Fruit fly (Drosophila melanogaster): ENCODE data around the gene CG32576.

CG32576 gene

DNA sequence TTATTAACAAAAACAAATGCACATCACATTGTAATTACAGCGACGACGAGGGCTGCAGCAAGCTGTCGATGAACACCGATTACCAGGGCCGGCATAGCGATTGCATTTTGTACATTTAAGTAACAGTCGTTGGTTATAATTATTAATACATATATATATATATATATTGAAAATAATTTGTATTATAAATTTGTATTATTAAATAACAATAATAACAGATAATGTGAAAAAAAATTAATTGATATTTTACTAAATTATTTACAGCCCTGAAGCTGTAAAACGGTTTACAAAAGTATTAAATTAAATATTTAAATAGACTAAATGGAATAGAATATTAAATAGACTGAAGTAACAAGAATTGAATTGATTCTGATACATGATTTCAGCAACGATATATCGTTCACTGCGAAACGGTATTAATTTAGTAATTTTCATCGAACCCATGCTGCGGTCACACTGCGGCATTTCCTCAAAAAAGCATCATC lies 12.4 kb downstream of the CG32576 start, which contains the start of the genes kat80 and Prosalpha4 (continued):
- peak; percentile 43 for TF ChIP-seq NfI (GFP tag; optimal IDR thresholded peaks at IDR 0.05)
- TF ChIP-seq CG11456 (GFP tag; IDR thresholded peaks at IDR 0.05): no peak
- TF ChIP-seq slp2 (GFP tag; optimal IDR thresholded peaks at IDR 0.05): no peak
- peak; percentile 11 for TF ChIP-seq CG4328 (GFP tag; optimal IDR thresholded peaks at IDR 0.05)
- TF ChIP-seq eve (GFP tag; optimal IDR thresholded peaks at IDR 0.05): no peak
- peak; percentile 20 for TF ChIP-seq fd96Cb (tag; optimal IDR thresholded peaks at IDR 0.05)
- peak; percentile 77 for TF ChIP-seq amos (GFP tag; IDR thresholded peaks at IDR 0.05; ENCODE audit: partially characterized antibody)
- TF ChIP-seq Dp (GFP tag; optimal IDR thresholded peaks at IDR 0.05): peak; percentile 22
- TF ChIP-seq CG6689 (GFP tag; IDR thresholded peaks at IDR 0.05): no peak; the same call in 1 of the 2 replicates
- peak; percentile 45 for TF ChIP-seq CG7839 (tag; optimal IDR thresholded peaks at IDR 0.05)
- peak; percentile 42 for TF ChIP-seq HHEX (GFP tag; optimal IDR thresholded peaks at IDR 0.05)
- TF ChIP-seq cwo (GFP tag; optimal IDR thresholded peaks at IDR 0.05): no peak
- no peak for TF ChIP-seq CG6175 (GFP tag; IDR thresholded peaks at IDR 0.05)
- no peak for TF ChIP-seq repo (GFP tag; optimal IDR thresholded peaks at IDR 0.05)
- no peak for TF ChIP-seq Ets65A (GFP tag)
- no peak for TF ChIP-seq cg (GFP tag; optimal IDR thresholded peaks at IDR 0.05)
- TF ChIP-seq phol (tag; optimal IDR thresholded peaks at IDR 0.05): peak; percentile 37
- no peak for TF ChIP-seq z (GFP tag; IDR thresholded peaks at IDR 0.05)
- TF ChIP-seq pnt (GFP tag; optimal IDR thresholded peaks at IDR 0.05): no peak
- no peak for TF ChIP-seq CG4282 (GFP tag; optimal IDR thresholded peaks at IDR 0.05)
- no peak for TF ChIP-seq C15 (GFP tag; IDR thresholded peaks at IDR 0.05)
- 0 out of 2 replicates have a peak, but pooled peaks have one; percentile 23 for TF ChIP-seq Rfx (GFP tag; IDR thresholded peaks at IDR 0.05)
- TF ChIP-seq HmgZ (tag; optimal IDR thresholded peaks at IDR 0.05): no peak
- peak; percentile 55 for TF ChIP-seq CG2678 (tag; optimal IDR thresholded peaks at IDR 0.05)
- no peak for TF ChIP-seq vfl (GFP tag; optimal IDR thresholded peaks at IDR 0.05)
- peak; percentile 40 for TF ChIP-seq CG2129 (GFP tag; IDR thresholded peaks at IDR 0.05; ENCODE audit: partially characterized antibody)
- no peak for TF ChIP-seq yki (optimal IDR thresholded peaks at IDR 0.05)
- no peak for TF ChIP-seq CTCF (GFP tag; optimal IDR thresholded peaks at IDR 0.05)
- no peak for TF ChIP-seq HLH3B (GFP tag; IDR thresholded peaks at IDR 0.05)
- no peak for TF ChIP-seq jigr1 (GFP tag; IDR thresholded peaks at IDR 0.05)
- TF ChIP-seq CkIIα-i1 (GFP tag; IDR thresholded peaks at IDR 0.05): no peak
- TF ChIP-seq dmrt11E (tag; optimal IDR thresholded peaks at IDR 0.05): peak; percentile 44
- TF ChIP-seq Fer3 (tag; optimal IDR thresholded peaks at IDR 0.05): peak; percentile 18
- TF ChIP-seq Kr (GFP tag; optimal IDR thresholded peaks at IDR 0.05): no peak
- peak; percentile 30 for TF ChIP-seq CG15601 (tag; optimal IDR thresholded peaks at IDR 0.05)
- TF ChIP-seq bsh (GFP tag; optimal IDR thresholded peaks at IDR 0.05): peak in 1 of 2 experiments; percentile 28
- TF ChIP-seq nerfin-1 (tag; optimal IDR thresholded peaks at IDR 0.05): peak; percentile 13
- TF ChIP-seq pb (GFP tag; optimal IDR thresholded peaks at IDR 0.05): no peak
- peak; percentile 67 for TF ChIP-seq sug (tag; optimal IDR thresholded peaks at IDR 0.05)
- no peak for TF ChIP-seq TFAM (GFP tag; optimal IDR thresholded peaks at IDR 0.05)
- TF ChIP-seq tio (GFP tag; optimal IDR thresholded peaks at IDR 0.05): no peak
- TF ChIP-seq CG6254 (GFP tag; optimal IDR thresholded peaks at IDR 0.05): no peak
- no peak for TF ChIP-seq Nf-YB (GFP tag; optimal IDR thresholded peaks at IDR 0.05)
- no peak for TF ChIP-seq NC2β (GFP tag; optimal IDR thresholded peaks at IDR 0.05)
- 0 out of 2 replicates have a peak, but pooled peaks have one; percentile 12 for TF ChIP-seq Ptx1 (GFP tag; IDR thresholded peaks at IDR 0.05)
- peak; percentile 63 for TF ChIP-seq CG17829 (tag; optimal IDR thresholded peaks at IDR 0.05)
- TF ChIP-seq Mes4 (GFP tag; optimal IDR thresholded peaks at IDR 0.05): no peak
- TF ChIP-seq Bgb (GFP tag; IDR thresholded peaks at IDR 0.05; ENCODE audit: partially characterized antibody): peak; percentile 79
- TF ChIP-seq jing (GFP tag; optimal IDR thresholded peaks at IDR 0.05): no peak
- TF ChIP-seq H2.0 (GFP tag; IDR thresholded peaks at IDR 0.05): no peak
- TF ChIP-seq CG17359 (tag; optimal IDR thresholded peaks at IDR 0.05): peak; percentile 18
- TF ChIP-seq bab2 (GFP tag; optimal IDR thresholded peaks at IDR 0.05): no peak
